Worm (Caenorhabditis elegans) whole organism, L3 larva: ENCODE results near the gene che-2.

Experiments
- daf-12 ChIP-seq: fragments of 150-350 bp; optimal IDR thresholded peaks from 2 replicates; lab custom pipeline; 2014; ENCODE audit warnings: missing biosample characterization, missing genetic modification reagents, missing genetic modification characterization
- fkh-10 ChIP-seq: sonication (generic microtip); optimal IDR thresholded peaks from 2 replicates; lab custom pipeline; 2017; ENCODE audit warnings: missing biosample characterization, missing genetic modification reagents, missing genetic modification characterization
- fkh-2 ChIP-seq: fragments of 150-350 bp; optimal IDR thresholded peaks from 2 replicates; lab custom pipeline; 2014; ENCODE audit warnings: missing biosample characterization, missing genetic modification reagents, missing genetic modification characterization
- lin-39 ChIP-seq: fragments of 150-350 bp; optimal IDR thresholded peaks from 2 replicates; lab custom pipeline; 2018; ENCODE audit warnings: missing biosample characterization, missing genetic modification reagents, missing genetic modification characterization
- mdl-1 ChIP-seq: fragments of 150-350 bp; optimal IDR thresholded peaks from 2 replicates; lab custom pipeline; 2014; ENCODE audit warnings: missing biosample characterization, missing genetic modification characterization
- nfya-1 ChIP-seq: sonication (generic microtip); optimal IDR thresholded peaks from 2 replicates; lab custom pipeline; 2017; ENCODE audit warnings: missing genetic modification characterization, mild to moderate bottlenecking, missing compliant biosample characterization, antibody characterized with exemption, moderate library complexity; ENCODE audit not compliant: insufficient read depth
- nhr-11 ChIP-seq: fragments of 150-350 bp; optimal IDR thresholded peaks from 2 replicates; lab custom pipeline; 2014; ENCODE audit warnings: missing biosample characterization, missing genetic modification characterization
- pha-4 ChIP-seq: fragments of 150-350 bp; optimal IDR thresholded peaks from 2 replicates; lab custom pipeline; 2014; ENCODE audit warnings: missing biosample characterization, missing genetic modification reagents, missing genetic modification characterization
- pqm-1 ChIP-seq: fragments of 150-350 bp; optimal IDR thresholded peaks from 2 replicates; lab custom pipeline; 2017; ENCODE audit warnings: missing biosample characterization, missing genetic modification characterization, inconsistent platforms
- sea-2 ChIP-seq: fragments of 150-350 bp; sonication (generic microtip); optimal IDR thresholded peaks from 4 replicates; lab custom pipeline; 2014; ENCODE audit warnings: missing biosample characterization, missing genetic modification reagents, missing genetic modification characterization
- skn-1 ChIP-seq: fragments of 150-350 bp; optimal IDR thresholded peaks from 2 replicates; lab custom pipeline; 2014; ENCODE audit warnings: missing biosample characterization, missing genetic modification characterization
- tbx-2 ChIP-seq: sonication (generic microtip); optimal IDR thresholded peaks from 2 replicates; lab custom pipeline; 2016; ENCODE audit warnings: mild to moderate bottlenecking, missing genetic modification characterization, missing compliant biosample characterization

che-2 gene

ce11 chrX:535728-536127 is 54.5 kb downstream of the che-2 start, which contains the start of gene F28C10.3 (continued):
- TF ChIP-seq sea-2: no peak
- TF ChIP-seq fkh-2: peak; percentile 81
- peak; percentile 83 for TF ChIP-seq tbx-2 (tag; lab: Kevin White, UChicago)
- TF ChIP-seq mdl-1 (tag; lab: Kevin White, UChicago): peak; percentile 79
- peak; percentile 50 for TF ChIP-seq nhr-11
- TF ChIP-seq lin-39: peak; percentile 88
- TF ChIP-seq pqm-1 (tag; lab: Kevin White, UChicago): peak; percentile 11
- peak; percentile 79 for TF ChIP-seq skn-1
- TF ChIP-seq fkh-10: no peak
- TF ChIP-seq nfya-1: peak; percentile 93
- peak; percentile 87 for TF ChIP-seq daf-12
- TF ChIP-seq pha-4 (tag; lab: Kevin White, UChicago): no peak
